Fruit fly (Drosophila melanogaster) whole organism, prepupa: ENCODE measurements around the gene Adat1.

Experiments used
- Blimp-1 ChIP-seq: fragments of 200-800 bp; sonication (Bioruptor generic); optimal IDR thresholded peaks from 3 replicates; lab custom pipeline; 2017; ENCODE audit warnings: missing biosample characterization, missing genetic modification characterization, mild to moderate bottlenecking, moderate library complexity, missing genetic modification reagents
- CG16779 ChIP-seq: fragments of 200-800 bp; sonication (Bioruptor generic); optimal IDR thresholded peaks from 3 replicates; lab custom pipeline; 2017; ENCODE audit warnings: missing biosample characterization, mild to moderate bottlenecking, missing genetic modification characterization
- CG3919 ChIP-seq: fragments of 200-800 bp; sonication (Bioruptor generic); optimal IDR thresholded peaks from 3 replicates; lab custom pipeline; 2016; ENCODE audit warnings: missing biosample characterization, missing genetic modification characterization

- TF ChIP-seq CG16779 (no peak), Blimp-1 (GFP tag; lab: Kevin White, UChicago) (no peak), CG3919 (GFP tag; lab: Kevin White, UChicago) (no peak)
These were observed 6.1 kb downstream of the Adat1 start for dm6 chr2L:13805170-13805569.
